Fruit fly (Drosophila melanogaster): ENCODE data around the gene Ssk.

The Ssk gene

dm6 chr3L:20185886-20186285, 2.4 kb upstream of the Ssk start:
- no peak for TF ChIP-seq dl (GFP tag; optimal IDR thresholded peaks at IDR 0.05; ENCODE audit: insufficient read depth in 1 of 2, partially characterized antibody in 2 of 2)
- no peak for TF ChIP-seq psq (GFP tag; optimal IDR thresholded peaks at IDR 0.05)
- TF ChIP-seq OdsH (GFP tag; optimal IDR thresholded peaks at IDR 0.05) = no peak
- TF ChIP-seq ey (GFP tag; optimal IDR thresholded peaks at IDR 0.05) = no peak
- TF ChIP-seq lola (GFP tag; optimal IDR thresholded peaks at IDR 0.05) = peak; percentile 72
- TF ChIP-seq foxo (GFP tag; optimal IDR thresholded peaks at IDR 0.05) = no peak

- peak; percentile 16 for TF ChIP-seq rgr (GFP tag; optimal IDR thresholded peaks at IDR 0.05)
- TF ChIP-seq jim (GFP tag; optimal IDR thresholded peaks at IDR 0.05) = no peak
- TF ChIP-seq Mio (GFP tag; optimal IDR thresholded peaks at IDR 0.05) = no peak
- no peak for TF ChIP-seq br (GFP tag; optimal IDR thresholded peaks at IDR 0.05)
- TF ChIP-seq pan (optimal IDR thresholded peaks at IDR 0.05) = no peak
- TF ChIP-seq Abd-B (GFP tag; optimal IDR thresholded peaks at IDR 0.05) = no peak
- TF ChIP-seq fru (GFP tag; optimal IDR thresholded peaks at IDR 0.05) = peak; percentile 3
- TF ChIP-seq Rel (GFP tag; optimal IDR thresholded peaks at IDR 0.05) = no peak
- peak; percentile 15 for TF ChIP-seq Rel (tag; optimal IDR thresholded peaks at IDR 0.05)
- peak; percentile 35 for TF ChIP-seq sv (GFP tag; optimal IDR thresholded peaks at IDR 0.05)
- TF ChIP-seq lola (GFP tag; optimal IDR thresholded peaks at IDR 0.05) = no peak
- no peak for TF ChIP-seq OdsH (GFP tag; optimal IDR thresholded peaks at IDR 0.05)
- peak; percentile 55 for TF ChIP-seq CrebA (GFP tag; optimal IDR thresholded peaks at IDR 0.05; ENCODE audit: borderline replicate concordance)
- no peak for TF ChIP-seq GATAd (GFP tag; optimal IDR thresholded peaks at IDR 0.05)
- TF ChIP-seq brk (GFP tag; optimal IDR thresholded peaks at IDR 0.05) = no peak
- peak; percentile 89 for TF ChIP-seq Vsx2 (GFP tag; optimal IDR thresholded peaks at IDR 0.05; ENCODE audit: partially characterized antibody)
- TF ChIP-seq woc (GFP tag; optimal IDR thresholded peaks at IDR 0.05) = no peak
- no peak for TF ChIP-seq foxo (GFP tag; optimal IDR thresholded peaks at IDR 0.05)
- TF ChIP-seq N (GFP tag; optimal IDR thresholded peaks at IDR 0.05) = no peak
- no peak for TF ChIP-seq Dfd (GFP tag; optimal IDR thresholded peaks at IDR 0.05)
- no peak for TF ChIP-seq Myc (optimal IDR thresholded peaks at IDR 0.05)
- TF ChIP-seq dl (GFP tag; optimal IDR thresholded peaks at IDR 0.05; ENCODE audit: insufficient read depth in 1 of 2, partially characterized antibody in 2 of 2) = peak; percentile 72 to 78
- peak; percentile 97 for TF ChIP-seq Dif (GFP tag; optimal IDR thresholded peaks at IDR 0.05; ENCODE audit: partially characterized antibody)
- no peak for TF ChIP-seq dmrt93B (GFP tag; optimal IDR thresholded peaks at IDR 0.05)
- no peak for TF ChIP-seq Sp1 (GFP tag; optimal IDR thresholded peaks at IDR 0.05)
- no peak for TF ChIP-seq Hr83 (GFP tag; optimal IDR thresholded peaks at IDR 0.05; ENCODE audit: poor library complexity, severe bottlenecking)
- TF ChIP-seq HLH106 (tag; optimal IDR thresholded peaks at IDR 0.05) = no peak
- TF ChIP-seq psq (GFP tag; optimal IDR thresholded peaks at IDR 0.05) = peak; percentile 46
- TF ChIP-seq ey (GFP tag; optimal IDR thresholded peaks at IDR 0.05) = no peak
- TF ChIP-seq Jra (GFP tag; optimal IDR thresholded peaks at IDR 0.05) = peak; percentile 78
- TF ChIP-seq dsf (GFP tag; optimal IDR thresholded peaks at IDR 0.05; ENCODE audit: borderline replicate concordance) = no peak
- TF ChIP-seq Hnf4 (GFP tag; optimal IDR thresholded peaks at IDR 0.05) = no peak
- TF ChIP-seq tai (GFP tag; optimal IDR thresholded peaks at IDR 0.05) = no peak
- TF ChIP-seq CG9705 (GFP tag; optimal IDR thresholded peaks at IDR 0.05) = no peak
- no peak for TF ChIP-seq sage (GFP tag; optimal IDR thresholded peaks at IDR 0.05)
- no peak for TF ChIP-seq CG32264 (GFP tag; optimal IDR thresholded peaks at IDR 0.05)
- no peak for TF ChIP-seq h (GFP tag; optimal IDR thresholded peaks at IDR 0.05)
- no peak for TF ChIP-seq usp (GFP tag; optimal IDR thresholded peaks at IDR 0.05)
- TF ChIP-seq Hr78 (GFP tag; optimal IDR thresholded peaks at IDR 0.05) = no peak
Observed at dm6 chr3L:20186294-20187020, 1.9 kb upstream of the Ssk start.

dm6 chr3L:20191848-20192247, 3.5 kb downstream of the Ssk start:
- TF ChIP-seq br (GFP tag; optimal IDR thresholded peaks at IDR 0.05) (no peak), Dfd (GFP tag; optimal IDR thresholded peaks at IDR 0.05) (peak; percentile 97)

Measured in whole organism, wandering third instar larva.